Worm (Caenorhabditis elegans) whole organism, young adult: ENCODE data around the gene C05C10.3.

Experiments used
- B0019.2 ChIP-seq: fragments of 200-800 bp; sonication (Bioruptor generic); conservative IDR thresholded peaks from 2 replicates; pipeline ENCODE4 v1.3.6; 2022; ENCODE audit warnings: missing genetic modification reagents, missing genetic modification characterization, missing compliant biosample characterization
- B0035.1 ChIP-seq: sonication (generic microtip); optimal IDR thresholded peaks from 2 replicates; lab custom pipeline; 2016; ENCODE audit warnings: missing genetic modification characterization, mild to moderate bottlenecking, missing compliant biosample characterization, missing genotype, missing genetic modification reagents
- B0336.3 ChIP-seq: fragments of 200-800 bp; sonication (Bioruptor generic); IDR thresholded peaks from 2 replicates; pipeline ENCODE4 v1.3.6; 2022; ENCODE audit warnings: missing genetic modification characterization, missing compliant biosample characterization
- F37B4.10 ChIP-seq: fragments of 200-800 bp; sonication (Bioruptor generic); IDR thresholded peaks from 2 replicates; pipeline ENCODE4 v1.3.6; 2022; ENCODE audit warnings: missing genetic modification characterization, missing compliant biosample characterization
- F57A8.1 ChIP-seq: fragments of 200-800 bp; sonication (Bioruptor generic); optimal IDR thresholded peaks from 2 replicates; lab custom pipeline; 2018; ENCODE audit warnings: mild to moderate bottlenecking, missing genetic modification characterization, moderate library complexity, missing compliant biosample characterization
- Y53G8AR.9 ChIP-seq: fragments of 200-800 bp; sonication (Bioruptor generic); conservative IDR thresholded peaks from 2 replicates; pipeline ENCODE4 v1.3.6; 2022; ENCODE audit warnings: missing genetic modification reagents, missing genetic modification characterization, missing compliant biosample characterization
- Y79H2A.3 ChIP-seq: fragments of 200-800 bp; sonication (Bioruptor generic); conservative IDR thresholded peaks from 2 replicates; pipeline ENCODE4 v1.3.6; 2022; ENCODE audit warnings: missing genetic modification reagents, missing genetic modification characterization, missing compliant biosample characterization
- Y95B8A.8 ChIP-seq: fragments of 200-800 bp; sonication (Bioruptor generic); IDR thresholded peaks from 2 replicates; pipeline ENCODE4 v1.3.6; 2022; ENCODE audit warnings: missing genetic modification reagents, missing genetic modification characterization, missing compliant biosample characterization
- ZK185.1 ChIP-seq: sonication (generic microtip); optimal IDR thresholded peaks from 2 replicates; lab custom pipeline; 2016; ENCODE audit warnings: mild to moderate bottlenecking, missing genetic modification characterization, missing compliant biosample characterization; ENCODE audit not compliant: poor library complexity, severe bottlenecking
- aptf-2 ChIP-seq: fragments of 200-800 bp; sonication (Bioruptor generic); conservative IDR thresholded peaks from 2 replicates; pipeline ENCODE4 v1.3.6; 2022; ENCODE audit warnings: missing genetic modification reagents, missing genetic modification characterization, missing compliant biosample characterization
- atf-7 ChIP-seq: sonication (generic microtip); optimal IDR thresholded peaks from 2 replicates; lab custom pipeline; 2017; ENCODE audit warnings: mild to moderate bottlenecking, missing genetic modification characterization, missing compliant biosample characterization
- bed-1 ChIP-seq: fragments of 200-800 bp; sonication (Bioruptor generic); IDR thresholded peaks from 2 replicates; pipeline ENCODE4 v1.3.6; 2022; ENCODE audit warnings: missing genetic modification reagents, missing genetic modification characterization, missing compliant biosample characterization
- cebp-1 ChIP-seq, 2 experiments: fragments of 200-800 bp in 1 of 2; sonication (Bioruptor generic) in 1 of 2; sonication (generic microtip) in 1 of 2; IDR thresholded peaks in 1 of 2; optimal IDR thresholded peaks in 1 of 2; 2 replicates each; pipeline versions ENCODE4 v1.3.6 to Lab custom; 2017 to 2022; ENCODE audit warnings: missing compliant biosample characterization in 2 of 2, missing genetic modification characterization in 2 of 2, mild to moderate bottlenecking in 1 of 2, missing genetic modification reagents in 1 of 2, moderate library complexity in 1 of 2
- cebp-2 ChIP-seq: fragments of 200-800 bp; sonication (Bioruptor generic); IDR thresholded peaks from 2 replicates; pipeline ENCODE4 v1.3.6; 2022; ENCODE audit warnings: missing genetic modification characterization, missing compliant biosample characterization
- ceh-40 ChIP-seq: fragments of 200-800 bp; sonication (Bioruptor generic); IDR thresholded peaks from 2 replicates; pipeline ENCODE4 v1.3.6; 2022; ENCODE audit warnings: missing genetic modification characterization, missing compliant biosample characterization
- ceh-79 ChIP-seq: sonication (generic microtip); optimal IDR thresholded peaks from 2 replicates; lab custom pipeline; 2017; ENCODE audit warnings: mild to moderate bottlenecking, missing genetic modification characterization, missing compliant biosample characterization
- dpff-1 ChIP-seq: sonication (generic microtip); optimal IDR thresholded peaks from 2 replicates; lab custom pipeline; 2017; ENCODE audit warnings: mild to moderate bottlenecking, missing genetic modification characterization, missing compliant biosample characterization
- egl-18 ChIP-seq: fragments of 200-800 bp; sonication (Bioruptor generic); IDR thresholded peaks from 2 replicates; pipeline ENCODE4 v1.3.6; 2022; ENCODE audit warnings: missing genetic modification reagents, missing genetic modification characterization, missing compliant biosample characterization
- him-1 ChIP-seq: sonication (generic microtip); optimal IDR thresholded peaks from 2 replicates; lab custom pipeline; 2016; ENCODE audit warnings: missing genotype, missing genetic modification reagents, missing genetic modification characterization, missing compliant biosample characterization
- hrde-1 ChIP-seq: sonication (generic microtip); optimal IDR thresholded peaks from 2 replicates; lab custom pipeline; 2016; ENCODE audit warnings: missing genetic modification characterization, mild to moderate bottlenecking, missing compliant biosample characterization, moderate library complexity, missing genotype, missing genetic modification reagents, borderline replicate concordance
- lag-1 ChIP-seq: fragments of 200-800 bp; sonication (Bioruptor generic); IDR thresholded peaks from 2 replicates; pipeline ENCODE4 v1.3.6; 2022; ENCODE audit warnings: missing genetic modification reagents, missing genetic modification characterization, missing compliant biosample characterization
- lin-35 ChIP-seq, 3 experiments: fragments of 150-350 bp in 2 of 3; sonication (generic microtip) in 1 of 3; optimal IDR thresholded peaks; 2 replicates each; lab custom pipeline; 2014 to 2018; ENCODE audit warnings: missing biosample characterization in 3 of 3, missing genetic modification characterization in 3 of 3, missing genetic modification reagents in 3 of 3
- lin-40 ChIP-seq: sonication (generic microtip); optimal IDR thresholded peaks from 2 replicates; lab custom pipeline; 2016; ENCODE audit warnings: missing genetic modification characterization, mild to moderate bottlenecking, missing compliant biosample characterization, missing genotype, missing genetic modification reagents
- lin-54 ChIP-seq: fragments of 200-800 bp; sonication (Bioruptor generic); optimal IDR thresholded peaks from 2 replicates; lab custom pipeline; 2018; ENCODE audit warnings: mild to moderate bottlenecking, missing genetic modification characterization, missing compliant biosample characterization
- lir-1 ChIP-seq: fragments of 200-800 bp; sonication (Bioruptor generic); conservative IDR thresholded peaks from 2 replicates; pipeline ENCODE4 v1.3.6; 2022; ENCODE audit warnings: missing genetic modification reagents, missing genetic modification characterization, missing compliant biosample characterization
- madf-10 ChIP-seq: sonication (generic microtip); optimal IDR thresholded peaks from 2 replicates; lab custom pipeline; 2016; ENCODE audit warnings: mild to moderate bottlenecking, missing genetic modification characterization, missing compliant biosample characterization
- madf-3 ChIP-seq: fragments of 200-800 bp; sonication (Bioruptor generic); IDR thresholded peaks from 2 replicates; pipeline ENCODE4 v1.3.6; 2022; ENCODE audit warnings: missing genetic modification reagents, missing genetic modification characterization, missing compliant biosample characterization
- madf-8 ChIP-seq: fragments of 200-800 bp; sonication (Bioruptor generic); conservative IDR thresholded peaks from 2 replicates; pipeline ENCODE4 v1.3.6; 2022; ENCODE audit warnings: missing genetic modification reagents, missing genetic modification characterization, missing compliant biosample characterization
- nfya-1 ChIP-seq: sonication (generic microtip); optimal IDR thresholded peaks from 2 replicates; lab custom pipeline; 2017; ENCODE audit warnings: antibody characterized with exemption, missing compliant biosample characterization, missing genetic modification characterization, borderline replicate concordance; ENCODE audit not compliant: insufficient read depth
- nhr-90 ChIP-seq: sonication (generic microtip); optimal IDR thresholded peaks from 2 replicates; lab custom pipeline; 2016; ENCODE audit warnings: missing genotype, mild to moderate bottlenecking, missing genetic modification characterization, missing compliant biosample characterization
- pbrm-1 ChIP-seq: fragments of 200-800 bp; sonication (Bioruptor generic); IDR thresholded peaks from 2 replicates; pipeline ENCODE4 v1.3.6; 2022; ENCODE audit warnings: missing genetic modification reagents, missing genetic modification characterization, missing compliant biosample characterization
- pha-4 ChIP-seq: fragments of 150-350 bp; sonication (generic microtip); optimal IDR thresholded peaks from 2 replicates; lab custom pipeline; 2014; ENCODE audit warnings: missing biosample characterization, missing genetic modification reagents, missing genetic modification characterization
- rcor-1 ChIP-seq: fragments of 200-800 bp; sonication (Bioruptor generic); IDR thresholded peaks from 2 replicates; pipeline ENCODE4 v1.3.6; 2022; ENCODE audit warnings: missing genetic modification reagents, missing genetic modification characterization, missing compliant biosample characterization
- rec-8 ChIP-seq, 2 experiments: sonication (generic microtip); optimal IDR thresholded peaks; 2 replicates each; lab custom pipeline; 2016; ENCODE audit warnings: mild to moderate bottlenecking in 2 of 2, missing genetic modification characterization in 2 of 2, missing genetic modification reagents in 2 of 2, missing genotype in 2 of 2, missing biosample characterization in 1 of 2, missing compliant biosample characterization in 1 of 2, moderate library complexity in 1 of 2
- sdz-38 ChIP-seq: sonication (generic microtip); optimal IDR thresholded peaks from 2 replicates; lab custom pipeline; 2016; ENCODE audit warnings: missing genotype, missing genetic modification characterization, missing compliant biosample characterization
- snpc-1.1 ChIP-seq: sonication (generic microtip); optimal IDR thresholded peaks from 2 replicates; lab custom pipeline; 2017; ENCODE audit warnings: missing genetic modification characterization, mild to moderate bottlenecking, missing compliant biosample characterization, antibody characterized with exemption, moderate library complexity, missing genotype, missing genetic modification reagents; ENCODE audit not compliant: insufficient read depth
- snpc-4 ChIP-seq, 5 experiments: fragments of 150-350 bp in 1 of 5; sonication (generic microtip) in 4 of 5; optimal IDR thresholded peaks; 2 replicates each; lab custom pipeline; 2014 to 2018; ENCODE audit warnings: missing genetic modification characterization in 5 of 5, missing biosample characterization in 3 of 5, antibody characterized with exemption in 2 of 5, mild to moderate bottlenecking in 2 of 5, missing compliant biosample characterization in 2 of 5, missing genotype in 2 of 5, moderate library complexity in 2 of 5, missing genetic modification reagents in 1 of 5
- tbp1 ChIP-seq: fragments of 200-800 bp; sonication (Bioruptor generic); optimal IDR thresholded peaks from 2 replicates; lab custom pipeline; 2018; ENCODE audit warnings: mild to moderate bottlenecking, missing genetic modification characterization, missing compliant biosample characterization
- tlf-1 ChIP-seq: fragments of 200-800 bp; sonication (Bioruptor generic); optimal IDR thresholded peaks from 2 replicates; lab custom pipeline; 2018; ENCODE audit warnings: mild to moderate bottlenecking, missing genetic modification characterization, missing compliant biosample characterization
- unc-62 ChIP-seq: fragments of 150-350 bp; optimal IDR thresholded peaks from 2 replicates; lab custom pipeline; 2014; ENCODE audit warnings: missing biosample characterization, missing genetic modification reagents, missing genetic modification characterization
- xnd-1 ChIP-seq: sonication (generic microtip); optimal IDR thresholded peaks from 2 replicates; lab custom pipeline; 2016; ENCODE audit warnings: missing genotype, missing genetic modification reagents, missing genetic modification characterization, missing compliant biosample characterization
- zim-3 ChIP-seq: sonication (generic microtip); optimal IDR thresholded peaks from 2 replicates; lab custom pipeline; 2017; ENCODE audit warnings: mild to moderate bottlenecking, missing genetic modification characterization, moderate library complexity, missing compliant biosample characterization
- ztf-3 ChIP-seq: fragments of 200-800 bp; sonication (Bioruptor generic); optimal IDR thresholded peaks from 2 replicates; lab custom pipeline; 2018; ENCODE audit warnings: mild to moderate bottlenecking, missing genetic modification characterization, missing compliant biosample characterization
- ztf-6 ChIP-seq: fragments of 200-800 bp; sonication (Bioruptor generic); IDR thresholded peaks from 2 replicates; pipeline ENCODE4 v1.3.6; 2022; ENCODE audit warnings: missing genetic modification reagents, missing genetic modification characterization, missing compliant biosample characterization

Gene C05C10.3

ce11 chrII:9934570-9934969, 2.1 kb downstream of the C05C10.3 start (continued):
- TF ChIP-seq rec-8 (tag; optimal IDR thresholded peaks at IDR 0.05; lab: Kevin White, UChicago) (no peak), lin-35 (GFP tag; optimal IDR thresholded peaks at IDR 0.05; lab: Kevin White, UChicago) (no peak), pha-4 (tag; lab: Kevin White, UChicago) (no peak), F57A8.1 (GFP tag; lab: Kevin White, UChicago) (no peak), Y53G8AR.9 (GFP tag; lab: Robert Waterston, UW) (0 out of 2 replicates have a peak, but pooled peaks have one; percentile 10), egl-18 (GFP tag; lab: Robert Waterston, UW) (no peak), F37B4.10 (GFP tag; lab: Robert Waterston, UW) (no peak), ztf-6 (GFP tag; lab: Robert Waterston, UW) (no peak)

- TF ChIP-seq rcor-1 (GFP tag; lab: Robert Waterston, UW) (no peak), unc-62 (no peak), cebp-2 (GFP tag; lab: Robert Waterston, UW) (0 out of 2 replicates have a peak, but pooled peaks have one; percentile 17), F57A8.1 (GFP tag; lab: Kevin White, UChicago) (no peak), xnd-1 (tag; lab: Kevin White, UChicago) (no peak), nfya-1 (no peak), lir-1 (GFP tag; lab: Robert Waterston, UW) (no peak), ceh-40 (GFP tag; lab: Robert Waterston, UW) (0 out of 2 replicates have a peak, but pooled peaks have one; percentile 22), Y79H2A.3 (GFP tag; lab: Robert Waterston, UW) (no peak), madf-8 (GFP tag; lab: Robert Waterston, UW) (no peak), madf-10 (tag; lab: Kevin White, UChicago) (peak; percentile 51), tbp1 (GFP tag; lab: Kevin White, UChicago) (peak; percentile 41), snpc-1.1 (no peak), sdz-38 (tag; lab: Kevin White, UChicago) (no peak), aptf-2 (no peak), snpc-4 (GFP tag; optimal IDR thresholded peaks at IDR 0.05; lab: Kevin White, UChicago) (no peak), snpc-4 (tag; optimal IDR thresholded peaks at IDR 0.05; lab: Kevin White, UChicago) (peak in 1 of 4 experiments; percentile 3), cebp-1 (GFP tag; IDR thresholded peaks at IDR 0.05; lab: Robert Waterston, UW) (no peak), cebp-1 (tag; optimal IDR thresholded peaks at IDR 0.05; lab: Kevin White, UChicago) (peak; percentile 41), bed-1 (no peak), B0035.1 (tag; lab: Kevin White, UChicago) (peak; percentile 71), lag-1 (GFP tag; lab: Robert Waterston, UW) (no peak), hrde-1 (no peak), lin-40 (tag; lab: Kevin White, UChicago) (peak; percentile 60), B0019.2 (no peak), ztf-3 (no peak), zim-3 (tag; lab: Kevin White, UChicago) (peak; percentile 8), tlf-1 (GFP tag; lab: Kevin White, UChicago) (peak; percentile 64), B0336.3 (GFP tag; lab: Robert Waterston, UW) (0 out of 2 replicates have a peak, but pooled peaks have one; percentile 22), dpff-1 (tag; lab: Kevin White, UChicago) (peak; percentile 72), lin-54 (GFP tag; lab: Kevin White, UChicago) (no peak), him-1 (no peak), pbrm-1 (GFP tag; lab: Robert Waterston, UW) (0 out of 2 replicates have a peak, but pooled peaks have one; percentile 14), nhr-90 (tag; lab: Kevin White, UChicago) (peak; percentile 41), ceh-79 (peak; percentile 48), atf-7 (tag; lab: Kevin White, UChicago) (peak; percentile 11), ZK185.1 (tag; lab: Kevin White, UChicago) (peak; percentile 59), Y95B8A.8 (GFP tag; lab: Robert Waterston, UW) (no peak), madf-3 (no peak)
Measured at ce11 chrII:9933947-9934383, 2.7 kb downstream of the C05C10.3 start.
